Fruit fly (Drosophila melanogaster) whole organism, pupa: ENCODE measurements around the gene CG14384.

Source experiments
- CG12605 ChIP-seq: fragments of 200-800 bp; sonication (Bioruptor generic); IDR thresholded peaks from 2 replicates; pipeline ENCODE4 v1.3.6; 2022; ENCODE audit warnings: missing biosample characterization, missing genetic modification characterization
- CG14655 ChIP-seq: fragments of 200-800 bp; sonication (Bioruptor generic); optimal IDR thresholded peaks from 3 replicates; lab custom pipeline; 2017; ENCODE audit warnings: mild to moderate bottlenecking, missing biosample characterization, missing genetic modification reagents, missing genetic modification characterization
- CG15710 ChIP-seq: fragments of 200-800 bp; sonication (Bioruptor generic); optimal IDR thresholded peaks from 2 replicates; lab custom pipeline; 2018; ENCODE audit warnings: missing biosample characterization, mild to moderate bottlenecking, missing genetic modification characterization, moderate library complexity
- CG32121 ChIP-seq: fragments of 200-800 bp; sonication (Bioruptor generic); IDR thresholded peaks from 2 replicates; pipeline ENCODE4 v1.3.6; 2022; ENCODE audit warnings: missing biosample characterization, missing genetic modification characterization
- CG34367 ChIP-seq: fragments of 200-800 bp; sonication (Bioruptor generic); optimal IDR thresholded peaks from 2 replicates; lab custom pipeline; 2018; ENCODE audit warnings: missing biosample characterization, mild to moderate bottlenecking, missing genetic modification characterization
- CG4496 ChIP-seq: fragments of 200-800 bp; sonication (Bioruptor generic); IDR thresholded peaks from 3 replicates; pipeline ENCODE4 v1.3.6; 2022; ENCODE audit warnings: missing biosample characterization, missing genetic modification characterization
- CG8159 ChIP-seq: fragments of 200-800 bp; sonication (Bioruptor generic); optimal IDR thresholded peaks from 3 replicates; lab custom pipeline; 2018; ENCODE audit warnings: missing biosample characterization, mild to moderate bottlenecking, missing genetic modification characterization, moderate library complexity
- CG8301 ChIP-seq: fragments of 200-800 bp; sonication (Bioruptor generic); optimal IDR thresholded peaks from 2 replicates; lab custom pipeline; 2018; ENCODE audit warnings: missing biosample characterization, mild to moderate bottlenecking, missing genetic modification characterization
- CG9948 ChIP-seq: fragments of 200-800 bp; sonication (Bioruptor generic); optimal IDR thresholded peaks from 2 replicates; lab custom pipeline; 2018; ENCODE audit warnings: missing biosample characterization, mild to moderate bottlenecking, missing genetic modification characterization, moderate library complexity
- EcR ChIP-seq: fragments of 200-800 bp; sonication (Bioruptor generic); optimal IDR thresholded peaks from 3 replicates; lab custom pipeline; 2019; ENCODE audit warnings: missing biosample characterization, missing genetic modification characterization, mild to moderate bottlenecking, moderate library complexity, missing genetic modification reagents
- Pif1A ChIP-seq: fragments of 200-800 bp; sonication (Bioruptor generic); optimal IDR thresholded peaks from 3 replicates; lab custom pipeline; 2016; ENCODE audit warnings: missing biosample characterization, missing genetic modification characterization
- Snoo ChIP-seq: fragments of 200-800 bp; sonication (Bioruptor generic); optimal IDR thresholded peaks from 3 replicates; lab custom pipeline; 2017; ENCODE audit warnings: missing biosample characterization, mild to moderate bottlenecking, missing genetic modification characterization, inconsistent platforms
- fd96Ca ChIP-seq: fragments of 200-800 bp; sonication (Bioruptor generic); IDR thresholded peaks from 3 replicates; pipeline ENCODE4 v1.3.6; 2022; ENCODE audit warnings: missing biosample characterization, missing genetic modification characterization
- rn ChIP-seq: fragments of 200-800 bp; sonication (Bioruptor generic); IDR thresholded peaks from 2 replicates; pipeline ENCODE4 v1.3.6; 2022; ENCODE audit warnings: missing biosample characterization, missing genetic modification characterization

Gene CG14384

dm6 chr3R:12960227-12960626 lies 7.3 kb downstream of the CG14384 start:
- TF ChIP-seq EcR (peak; percentile 47), CG4496 (GFP tag; lab: Robert Waterston, UW) (0 out of 3 replicates have a peak, but pooled peaks have one; percentile 16), CG15710 (no peak)

dm6 chr3R:12957388-12957787 lies 10.1 kb downstream of the CG14384 start:
- TF ChIP-seq CG4496 (GFP tag; lab: Robert Waterston, UW) (no peak), Snoo (tag; lab: Kevin White, UChicago) (no peak), CG8159 (peak; percentile 46), Pif1A (peak; percentile 31), rn (GFP tag; lab: Robert Waterston, UW) (no peak), CG34367 (tag; lab: Kevin White, UChicago) (peak; percentile 12), CG14655 (GFP tag; lab: Kevin White, UChicago) (no peak), CG8301 (no peak), CG32121 (GFP tag; lab: Robert Waterston, UW) (no peak), CG15710 (peak; percentile 44), CG12605 (no peak), CG9948 (tag; lab: Kevin White, UChicago) (peak; percentile 20), fd96Ca (0 out of 3 replicates have a peak, but pooled peaks have one; percentile 9)
